Fruit fly (Drosophila melanogaster): ENCODE measurements around the gene CG12301.
A peak's percentile ranks its signal among the peaks of the same experiment; 100 is the strongest.

CG12301 gene

dm6 chr3L:15541281-15541680 is 39.3 kb upstream of the CG12301 start:
- TF ChIP-seq CTCF (optimal IDR thresholded peaks at IDR 0.05), result no peak
- TF ChIP-seq CG8478 (optimal IDR thresholded peaks at IDR 0.05), result no peak

DNA sequence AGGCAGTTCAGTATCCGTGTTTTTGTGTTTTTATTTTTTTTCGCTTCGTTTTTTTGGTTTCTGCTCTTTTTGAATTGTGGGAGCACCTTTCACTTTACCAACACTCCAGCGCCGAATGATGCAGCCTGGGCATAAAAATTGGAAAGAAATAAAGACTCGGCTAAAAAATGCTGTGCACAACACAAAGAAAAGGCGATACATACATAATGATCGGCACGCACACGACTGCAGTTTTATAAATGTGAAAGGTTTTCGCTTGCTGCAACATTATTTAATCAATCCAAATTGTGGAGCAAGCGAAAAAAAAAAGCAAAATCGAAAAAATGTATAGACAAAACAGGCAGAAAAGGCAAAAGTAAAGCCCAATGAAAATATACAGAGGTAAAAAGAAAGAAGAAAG is 37.6 kb upstream of the CG12301 start:
- TF ChIP-seq CG8478 (optimal IDR thresholded peaks at IDR 0.05), result no peak
- TF ChIP-seq CTCF (optimal IDR thresholded peaks at IDR 0.05), result no peak

- TF ChIP-seq CG8478 (optimal IDR thresholded peaks at IDR 0.05) (no peak), CTCF (optimal IDR thresholded peaks at IDR 0.05) (no peak)
Observed at dm6 chr3L:15543467-15543866, 37.1 kb upstream of the CG12301 start.

dm6 chr3L:15544455-15545415 is 35.9 kb upstream of the CG12301 start:
- TF ChIP-seq CG8478 (optimal IDR thresholded peaks at IDR 0.05), result no peak
- no peak for TF ChIP-seq CTCF (optimal IDR thresholded peaks at IDR 0.05)

dm6 chr3L:15547187-15547790 is 33.3 kb upstream of the CG12301 start:
- TF ChIP-seq CTCF (optimal IDR thresholded peaks at IDR 0.05) (no peak), CG8478 (optimal IDR thresholded peaks at IDR 0.05) (no peak)

DNA sequence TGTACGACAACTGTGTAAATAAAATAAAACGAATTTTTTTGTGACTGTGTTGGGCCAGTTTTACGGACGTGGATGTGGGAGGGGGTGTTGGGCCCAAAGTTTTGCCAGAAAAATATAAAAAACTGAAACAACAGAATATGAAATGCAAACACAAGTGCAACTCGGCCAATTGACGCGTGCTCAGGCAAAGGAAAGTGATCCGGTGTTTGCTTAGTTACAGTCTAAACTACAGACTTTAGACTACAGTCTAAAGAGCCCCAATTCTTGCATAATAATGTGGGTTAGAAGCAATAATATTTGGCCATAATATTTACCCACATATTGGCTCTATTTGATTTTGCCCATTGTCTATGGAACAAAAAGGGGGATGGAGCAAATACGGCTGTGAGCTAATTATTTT is 31.8 kb upstream of the CG12301 start:
- TF ChIP-seq CG8478 (optimal IDR thresholded peaks at IDR 0.05), result no peak

DNA sequence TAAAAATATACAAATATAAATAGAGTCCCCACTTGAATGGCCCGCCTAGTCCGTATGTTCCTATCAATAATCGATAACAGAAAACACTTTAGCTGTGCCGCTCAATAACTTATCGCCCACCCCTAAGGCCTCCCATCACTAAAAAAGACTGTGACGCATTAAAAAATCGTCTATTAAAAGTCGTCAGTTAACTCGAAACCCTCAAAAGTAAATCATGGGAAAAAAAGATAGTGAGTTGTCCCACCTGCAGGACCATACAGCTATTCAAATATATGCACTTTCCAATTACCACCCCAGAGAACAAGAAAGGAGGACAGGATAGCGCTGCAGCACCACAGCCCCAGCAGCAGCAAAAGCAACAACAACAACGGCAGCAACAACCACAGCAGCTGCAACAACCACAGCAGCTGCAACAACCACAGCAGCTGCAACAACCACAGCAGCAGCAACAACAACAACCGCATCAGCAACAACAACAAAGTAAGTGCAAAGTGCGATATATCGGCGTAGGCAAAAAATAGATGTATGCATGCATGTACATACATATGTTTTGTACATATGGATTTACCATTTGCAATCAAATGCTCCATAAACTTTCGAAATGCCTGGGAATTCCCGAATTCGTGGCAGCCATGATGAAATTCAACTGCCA is 26.5 kb upstream of the CG12301 start, which contains the start of gene AGO2:
TSS of gene AGO2 (plus strand) at position 121 of the 652 bp plus-strand sequence.
- TF ChIP-seq CTCF (optimal IDR thresholded peaks at IDR 0.05), result peak; percentile 54 to 67
- TF ChIP-seq CG8478 (optimal IDR thresholded peaks at IDR 0.05), result no peak

DNA sequence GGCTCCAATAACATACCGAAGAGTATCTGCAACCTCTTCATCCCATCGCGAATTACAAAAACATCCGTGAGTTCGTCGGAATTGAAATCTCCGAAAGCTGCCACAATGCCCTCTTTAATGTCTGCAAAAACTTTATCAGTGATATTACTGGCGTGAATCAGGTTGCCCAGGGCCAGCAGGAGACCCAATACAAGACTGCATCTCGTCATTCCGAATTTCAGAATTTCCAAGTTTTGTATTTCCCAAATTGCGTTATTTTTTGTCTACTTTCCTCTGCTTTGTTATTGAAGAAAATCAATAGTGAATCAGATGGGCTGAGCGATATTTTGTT is 17.9 kb upstream of the CG12301 start:
- TF ChIP-seq CTCF (optimal IDR thresholded peaks at IDR 0.05) (no peak), CG8478 (optimal IDR thresholded peaks at IDR 0.05) (no peak)

DNA sequence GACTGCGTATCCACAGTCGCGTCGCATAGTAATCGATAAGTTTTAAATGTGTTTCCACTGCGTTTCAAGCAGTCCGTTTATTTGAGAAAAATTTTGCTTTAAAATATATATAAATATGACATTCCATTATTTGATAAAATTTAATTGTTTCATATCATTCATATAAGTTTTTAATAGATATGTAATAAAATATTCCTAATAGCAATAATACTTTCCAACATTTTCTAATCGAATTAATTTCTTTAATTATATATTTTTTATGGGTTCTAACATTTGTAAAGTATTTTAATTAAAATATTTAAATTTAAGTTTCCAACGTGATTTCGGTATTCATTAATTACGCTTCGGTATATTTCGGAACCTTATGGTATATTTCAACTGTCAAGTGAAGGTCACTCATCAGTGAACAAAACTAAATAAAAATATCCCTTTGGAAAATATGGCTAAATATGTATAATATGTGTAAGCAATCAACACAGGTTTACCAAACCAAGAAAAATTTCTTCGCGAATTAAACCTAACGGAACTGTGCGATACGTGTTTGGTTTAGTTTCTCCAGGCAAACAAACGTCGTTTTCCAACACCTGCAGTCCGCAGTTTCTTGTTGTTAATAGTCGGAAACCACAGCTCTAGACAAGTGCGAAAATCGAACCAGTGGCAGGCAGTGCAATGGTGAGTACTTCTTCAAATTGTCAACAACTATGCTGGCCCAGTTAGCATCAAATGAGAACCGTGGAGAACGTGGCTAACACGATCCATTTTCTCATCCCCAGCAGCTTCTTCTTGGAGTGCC is 17.3 kb upstream of the CG12301 start, which contains the start of the genes CG7739 and SCCRO:
TSS of gene CG7739 (minus strand) at position 8 of the 793 bp plus-strand sequence.
TSS of gene SCCRO (plus strand) at position 370 of the 793 bp plus-strand sequence.
- TF ChIP-seq CG8478 (optimal IDR thresholded peaks at IDR 0.05) (no peak), CTCF (optimal IDR thresholded peaks at IDR 0.05) (no peak)

DNA sequence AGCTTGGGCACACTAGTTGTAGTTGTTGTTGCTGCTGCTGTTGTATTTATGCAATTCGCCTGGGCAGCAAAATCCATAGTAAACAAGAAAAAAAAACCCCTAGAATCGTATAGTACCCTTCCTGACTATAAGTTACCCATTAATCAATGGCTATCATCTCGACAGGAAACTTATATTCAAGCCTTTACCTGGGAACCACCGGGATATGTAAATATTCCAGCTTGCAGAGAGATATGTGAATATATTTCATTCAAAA is 16.8 kb upstream of the CG12301 start:
- TF ChIP-seq CG8478 (optimal IDR thresholded peaks at IDR 0.05), result no peak
- TF ChIP-seq CTCF (optimal IDR thresholded peaks at IDR 0.05), result no peak

DNA sequence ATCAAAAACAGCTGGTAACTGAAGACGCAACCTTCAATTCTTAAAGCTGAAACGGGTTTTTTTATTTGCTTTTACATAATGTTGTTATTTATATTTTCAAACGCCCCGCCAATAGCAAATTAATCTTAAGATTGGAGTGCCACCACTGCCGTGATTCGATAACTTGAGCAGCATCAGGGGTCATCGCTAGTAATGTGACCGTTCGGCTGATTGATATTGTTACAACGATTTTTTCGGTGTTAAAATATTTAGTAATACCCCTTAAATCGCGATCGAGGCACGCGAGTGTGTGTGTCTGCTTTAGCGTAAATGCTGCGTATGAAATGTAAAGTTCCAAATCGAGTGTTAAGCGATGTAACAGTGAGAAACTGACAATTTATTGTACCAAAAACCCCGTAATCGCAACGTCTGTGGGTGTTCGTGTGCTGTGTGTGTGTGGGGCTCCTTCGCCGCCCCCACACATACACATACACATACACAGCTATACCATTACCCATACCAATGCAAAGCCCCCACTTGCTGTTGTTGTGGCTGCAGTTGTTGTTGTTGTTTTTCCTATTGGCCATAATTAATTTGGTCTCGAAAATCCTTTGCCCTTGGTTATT is 14.7 kb upstream of the CG12301 start, which contains the start of gene dop:
TSS of gene dop (plus strand) at position 185 of the 605 bp plus-strand sequence.
- TF ChIP-seq CTCF (optimal IDR thresholded peaks at IDR 0.05), result no peak
- TF ChIP-seq CG8478 (optimal IDR thresholded peaks at IDR 0.05), result no peak

DNA sequence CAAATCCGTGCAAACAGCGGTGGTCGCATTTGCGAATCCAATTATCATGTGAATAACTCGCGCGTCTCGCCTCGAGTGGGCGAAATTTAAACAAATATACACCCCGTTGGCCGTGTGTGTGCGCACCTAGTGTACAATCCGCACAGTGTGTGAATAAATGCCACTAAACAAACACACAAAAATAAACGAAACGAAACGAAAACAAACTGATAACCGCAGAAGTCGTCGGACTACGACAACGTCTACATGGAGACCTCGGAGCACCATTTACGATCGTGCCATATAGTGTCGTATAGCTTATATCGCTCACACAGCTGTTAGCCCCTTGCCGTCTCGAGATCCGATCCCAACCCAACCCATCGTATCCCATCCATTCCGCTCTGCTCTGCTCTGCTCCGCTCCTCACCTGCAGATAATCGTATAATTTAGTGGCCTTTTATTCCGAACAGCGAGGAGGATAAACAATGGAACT is 14.1 kb upstream of the CG12301 start:
- TF ChIP-seq CTCF (optimal IDR thresholded peaks at IDR 0.05) (no peak), CG8478 (optimal IDR thresholded peaks at IDR 0.05) (no peak)

- TF ChIP-seq CTCF (optimal IDR thresholded peaks at IDR 0.05), result no peak
- TF ChIP-seq CG8478 (optimal IDR thresholded peaks at IDR 0.05), result no peak
Observed at dm6 chr3L:15568748-15569147, 11.9 kb upstream of the CG12301 start.

DNA sequence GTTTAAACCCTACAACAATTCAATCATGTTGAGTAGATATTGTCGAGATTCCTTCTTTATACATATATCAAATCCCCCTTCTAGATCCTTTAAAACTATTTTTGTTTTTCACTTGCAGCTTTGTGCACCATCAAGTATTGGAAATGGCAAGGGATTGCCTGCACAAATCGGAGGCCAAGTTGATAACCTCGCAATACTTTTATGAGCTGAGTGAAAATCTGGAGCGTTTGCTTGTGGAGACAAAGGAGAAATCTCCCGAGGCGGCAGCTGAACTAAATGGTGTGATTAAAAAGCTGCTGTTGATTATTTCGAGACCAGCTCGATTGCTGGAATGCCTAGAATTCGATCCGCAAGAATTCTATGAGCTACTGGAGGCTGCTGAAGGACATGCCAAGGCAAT is 10.0 kb upstream of the CG12301 start:
- TF ChIP-seq CG8478 (optimal IDR thresholded peaks at IDR 0.05), result no peak
- TF ChIP-seq CTCF (optimal IDR thresholded peaks at IDR 0.05), result no peak

All from S2 (cell line).